Worm (Caenorhabditis elegans) whole organism, L3 larva: ENCODE measurements around the gene F26D10.13.

Experiments
- nhr-237 ChIP-seq: fragments of 150-350 bp; optimal IDR thresholded peaks from 2 replicates; lab custom pipeline; 2014; ENCODE audit warnings: missing biosample characterization, missing genetic modification characterization
- skn-1 ChIP-seq: fragments of 150-350 bp; optimal IDR thresholded peaks from 2 replicates; lab custom pipeline; 2014; ENCODE audit warnings: missing biosample characterization, missing genetic modification characterization

ce11 chrIV:17284099-17284498 lies 19.5 kb upstream of the F26D10.13 start, which contains the start of gene nra-1:
- TF ChIP-seq skn-1 (tag; lab: Kevin White, UChicago) = no peak
- TF ChIP-seq nhr-237 (tag; lab: Kevin White, UChicago) = no peak
